Worm (Caenorhabditis elegans) whole organism, early embryonic: ENCODE data around the gene nhr-90.

Source experiments
- B0310.2 ChIP-seq: sonication (generic microtip); optimal IDR thresholded peaks from 2 replicates; lab custom pipeline; 2016; ENCODE audit warnings: mild to moderate bottlenecking, missing genetic modification characterization, missing compliant biosample characterization
- aly-1 ChIP-seq: sonication (generic microtip); optimal IDR thresholded peaks from 2 replicates; lab custom pipeline; 2016; ENCODE audit warnings: missing genetic modification characterization, missing compliant biosample characterization
- ama-1 ChIP-seq: fragments of 150-350 bp; optimal IDR thresholded peaks from 2 replicates; lab custom pipeline; 2014
- ceh-36 ChIP-seq: sonication (generic microtip); optimal IDR thresholded peaks from 2 replicates; lab custom pipeline; 2016; ENCODE audit warnings: missing genetic modification characterization, inconsistent platforms, missing compliant biosample characterization
- ets-7 ChIP-seq: sonication (generic microtip); optimal IDR thresholded peaks from 2 replicates; lab custom pipeline; 2016; ENCODE audit warnings: missing genotype, missing genetic modification characterization, missing compliant biosample characterization
- flt-1 ChIP-seq: fragments of 200-800 bp; sonication (Bioruptor generic); IDR thresholded peaks from 2 replicates; pipeline ENCODE4 v1.3.6; 2022; ENCODE audit warnings: missing genetic modification characterization, missing compliant biosample characterization
- hmbx-1 ChIP-seq: sonication (generic microtip); optimal IDR thresholded peaks from 2 replicates; lab custom pipeline; 2016; ENCODE audit warnings: mild to moderate bottlenecking, missing genetic modification characterization, missing compliant biosample characterization
- hmg-4 ChIP-seq: fragments of 200-800 bp; sonication (Bioruptor generic); optimal IDR thresholded peaks from 2 replicates; lab custom pipeline; 2018; ENCODE audit warnings: mild to moderate bottlenecking, missing genetic modification characterization, missing compliant biosample characterization
- hnd-1 ChIP-seq: sonication (generic microtip); optimal IDR thresholded peaks from 2 replicates; lab custom pipeline; 2016; ENCODE audit warnings: missing genetic modification characterization, missing compliant biosample characterization
- scrt-1 ChIP-seq: fragments of 200-800 bp; sonication (Bioruptor generic); IDR thresholded peaks from 2 replicates; pipeline ENCODE4 v1.3.6; 2022; ENCODE audit warnings: missing genetic modification characterization, missing compliant biosample characterization
- sea-1 ChIP-seq: fragments of 200-800 bp; sonication (Bioruptor generic); conservative IDR thresholded peaks from 2 replicates; pipeline ENCODE4 v1.3.6; 2022; ENCODE audit warnings: missing genetic modification characterization, missing compliant biosample characterization
- tbx-11 ChIP-seq: fragments of 200-800 bp; sonication (Bioruptor generic); IDR thresholded peaks from 2 replicates; pipeline ENCODE4 v1.3.6; 2022; ENCODE audit warnings: missing genetic modification characterization, missing compliant biosample characterization
- tbx-37 ChIP-seq: fragments of 200-800 bp; sonication (Bioruptor generic); conservative IDR thresholded peaks from 2 replicates; pipeline ENCODE4 v1.3.6; 2022; ENCODE audit warnings: missing genetic modification reagents, missing genetic modification characterization, missing compliant biosample characterization
- tra-4 ChIP-seq: sonication (generic microtip); optimal IDR thresholded peaks from 2 replicates; lab custom pipeline; 2017; ENCODE audit warnings: missing genetic modification characterization, missing compliant biosample characterization

- TF ChIP-seq ama-1 (no peak), tbx-11 (GFP tag; lab: Robert Waterston, UW) (no peak), tra-4 (tag; lab: Kevin White, UChicago) (no peak), aly-1 (no peak), hnd-1 (no peak), flt-1 (no peak), ceh-36 (tag; lab: Kevin White, UChicago) (no peak), sea-1 (GFP tag; lab: Robert Waterston, UW) (no peak), hmg-4 (GFP tag; lab: Kevin White, UChicago) (no peak), hmbx-1 (no peak), tbx-37 (GFP tag; lab: Robert Waterston, UW) (no peak), ets-7 (tag; lab: Kevin White, UChicago) (no peak), B0310.2 (tag; lab: Kevin White, UChicago) (no peak), scrt-1 (GFP tag; lab: Robert Waterston, UW) (no peak)
These were observed 10.1 kb upstream of the nhr-90 start, which contains the start of gene nhr-251 for ce11 chrV:600231-600630.
